Fruit fly (Drosophila melanogaster): Measurements from ENCODE around the gene Gyc32E.

Gyc32E gene

DNA sequence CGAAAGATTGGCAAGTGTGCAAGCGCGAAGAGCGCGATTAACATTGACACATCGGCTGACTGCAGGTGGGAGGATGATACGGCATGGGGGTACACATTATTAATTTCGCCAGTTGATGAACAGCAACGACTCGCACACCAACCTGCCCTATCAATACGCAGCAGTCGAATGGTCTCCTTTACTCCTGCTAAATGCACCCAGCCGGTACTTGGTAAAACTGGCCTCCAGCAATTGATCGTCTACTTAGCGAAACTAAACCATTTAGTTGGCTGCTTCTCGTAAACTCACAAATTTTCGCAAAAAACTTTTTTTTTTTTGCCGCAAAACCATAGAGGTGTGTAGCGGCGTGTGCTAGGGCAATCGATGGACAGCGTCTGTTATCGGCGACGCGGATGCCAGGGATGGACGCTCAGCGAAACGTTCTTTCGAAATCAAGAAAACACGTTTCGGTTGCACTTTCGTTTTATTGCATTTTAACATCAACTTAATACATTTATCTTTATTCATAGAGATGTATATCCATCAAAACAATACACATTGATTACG is 48.3 kb downstream of the Gyc32E start, which contains the start of gene Ge-1 (continued):
- TF ChIP-seq Drgx (GFP tag; IDR thresholded peaks at IDR 0.05) (no peak), grn (GFP tag; optimal IDR thresholded peaks at IDR 0.05) (no peak), Hsf (GFP tag; optimal IDR thresholded peaks at IDR 0.05) (no peak), Mad (GFP tag; optimal IDR thresholded peaks at IDR 0.05) (no peak), HLHmδ (GFP tag; optimal IDR thresholded peaks at IDR 0.05) (no peak), CG8089 (GFP tag; optimal IDR thresholded peaks at IDR 0.05) (no peak), nom (GFP tag; optimal IDR thresholded peaks at IDR 0.05) (no peak), CG13424 (tag; optimal IDR thresholded peaks at IDR 0.05) (no peak), trh (GFP tag; optimal IDR thresholded peaks at IDR 0.05) (no peak), Kr (GFP tag; optimal IDR thresholded peaks at IDR 0.05) (no peak), ftz-f1 (GFP tag; optimal IDR thresholded peaks at IDR 0.05) (peak; percentile 3), ken (GFP tag; IDR thresholded peaks at IDR 0.05) (no peak), Sry-δ (GFP tag; optimal IDR thresholded peaks at IDR 0.05) (peak; percentile 90), CG2712 (tag; optimal IDR thresholded peaks at IDR 0.05) (no peak), stc (GFP tag; IDR thresholded peaks at IDR 0.05) (no peak), CG6683 (GFP tag; optimal IDR thresholded peaks at IDR 0.05) (no peak), Bteb2 (GFP tag; optimal IDR thresholded peaks at IDR 0.05) (no peak), Sox100B (GFP tag; optimal IDR thresholded peaks at IDR 0.05) (no peak), MBD-R2 (GFP tag; IDR thresholded peaks at IDR 0.05) (peak; percentile 82), rib (GFP tag; IDR thresholded peaks at IDR 0.05) (peak; percentile 90), her (GFP tag; optimal IDR thresholded peaks at IDR 0.05) (no peak), Vsx1 (GFP tag; optimal IDR thresholded peaks at IDR 0.05) (no peak), CG13287 (GFP tag; IDR thresholded peaks at IDR 0.05; ENCODE audit: partially characterized antibody) (peak; percentile 69), pzg (GFP tag; optimal IDR thresholded peaks at IDR 0.05) (peak; percentile 53), CG5245 (GFP tag; optimal IDR thresholded peaks at IDR 0.05) (no peak), onecut (GFP tag; IDR thresholded peaks at IDR 0.05) (peak; percentile 35; the same call in 1 of the 2 replicates), CG2120 (GFP tag; optimal IDR thresholded peaks at IDR 0.05) (no peak), ab (GFP tag; optimal IDR thresholded peaks at IDR 0.05) (no peak), CG11504 (tag; optimal IDR thresholded peaks at IDR 0.05) (no peak), tap (tag; optimal IDR thresholded peaks at IDR 0.05) (no peak), CG2116 (GFP tag; optimal IDR thresholded peaks at IDR 0.05) (peak; percentile 67), caup (GFP tag; optimal IDR thresholded peaks at IDR 0.05; ENCODE audit: severe bottlenecking) (no peak), CG11695 (GFP tag; IDR thresholded peaks at IDR 0.05) (no peak), jing (GFP tag; optimal IDR thresholded peaks at IDR 0.05) (no peak), CG10565 (GFP tag; optimal IDR thresholded peaks at IDR 0.05) (no peak), CG30431 (GFP tag; optimal IDR thresholded peaks at IDR 0.05) (no peak), CG43689 (GFP tag; IDR thresholded peaks at IDR 0.05) (no peak), Atf6 (GFP tag; IDR thresholded peaks at IDR 0.05) (0 out of 2 replicates have a peak, but pooled peaks have one; percentile 9), CG15269 (tag; optimal IDR thresholded peaks at IDR 0.05) (no peak), peb (GFP tag; IDR thresholded peaks at IDR 0.05) (no peak), zen2 (GFP tag; IDR thresholded peaks at IDR 0.05; ENCODE audit: partially characterized antibody) (no peak; the same call in 2 of the 3 replicates), CG16813 (GFP tag; IDR thresholded peaks at IDR 0.05; ENCODE audit: partially characterized antibody) (peak; percentile 56; the same call in 2 of the 3 replicates), odd (GFP tag; optimal IDR thresholded peaks at IDR 0.05) (no peak), CG8290 (GFP tag; optimal IDR thresholded peaks at IDR 0.05) (no peak), CG8290 (tag; optimal IDR thresholded peaks at IDR 0.05) (no peak), CkIIα-i1 (GFP tag; IDR thresholded peaks at IDR 0.05) (no peak), CG13123 (GFP tag; optimal IDR thresholded peaks at IDR 0.05) (no peak), C15 (GFP tag; IDR thresholded peaks at IDR 0.05) (no peak), CG8944 (GFP tag; optimal IDR thresholded peaks at IDR 0.05) (no peak), dm (GFP tag; optimal IDR thresholded peaks at IDR 0.05) (no peak), CG13624 (GFP tag; optimal IDR thresholded peaks at IDR 0.05) (peak; percentile 31)

All from whole organism, embryonic.